Fruit fly (Drosophila melanogaster) whole organism, embryonic: ENCODE measurements around the gene CG17028.

ENCODE experiments used
- CG10321 ChIP-seq: fragments of 200-800 bp; sonication (Bioruptor generic); IDR thresholded peaks from 2 replicates; pipeline ENCODE4 v1.3.6; 2022; ENCODE audit warnings: missing biosample characterization, missing genetic modification characterization
- CG10543 ChIP-seq: fragments of 200-800 bp; sonication (Bioruptor generic); optimal IDR thresholded peaks from 3 replicates; lab custom pipeline; 2017; ENCODE audit warnings: missing biosample characterization, mild to moderate bottlenecking, missing genetic modification characterization, moderate library complexity
- CG10565 ChIP-seq: fragments of 200-800 bp; sonication (Bioruptor generic); optimal IDR thresholded peaks from 3 replicates; lab custom pipeline; 2016; ENCODE audit warnings: missing biosample characterization, mild to moderate bottlenecking, missing genetic modification characterization
- CG10654 ChIP-seq: fragments of 200-800 bp; sonication (Bioruptor generic); optimal IDR thresholded peaks from 2 replicates; lab custom pipeline; 2016; ENCODE audit warnings: missing biosample characterization, missing genetic modification characterization
- CG11723 ChIP-seq: fragments of 200-800 bp; sonication (Bioruptor generic); optimal IDR thresholded peaks from 2 replicates; lab custom pipeline; 2017; ENCODE audit warnings: missing biosample characterization, mild to moderate bottlenecking, missing genetic modification characterization
- CG12071 ChIP-seq: fragments of 200-800 bp; sonication (Bioruptor generic); optimal IDR thresholded peaks from 3 replicates; lab custom pipeline; 2018; ENCODE audit warnings: missing biosample characterization, mild to moderate bottlenecking, missing genetic modification characterization
- CG12236 ChIP-seq: fragments of 200-800 bp; sonication (Bioruptor generic); optimal IDR thresholded peaks from 2 replicates; lab custom pipeline; 2016; ENCODE audit warnings: missing biosample characterization, missing genetic modification characterization
- CG13123 ChIP-seq: fragments of 200-800 bp; sonication (Bioruptor generic); optimal IDR thresholded peaks from 2 replicates; lab custom pipeline; 2016; ENCODE audit warnings: missing biosample characterization, missing genetic modification characterization
- CG13624 ChIP-seq: fragments of 200-800 bp; sonication (Bioruptor generic); optimal IDR thresholded peaks from 2 replicates; lab custom pipeline; 2016; ENCODE audit warnings: missing biosample characterization, missing genetic modification characterization
- CG14710 ChIP-seq: fragments of 200-800 bp; sonication (Bioruptor generic); optimal IDR thresholded peaks from 3 replicates; lab custom pipeline; 2019; ENCODE audit warnings: missing biosample characterization, mild to moderate bottlenecking, missing genetic modification characterization, moderate library complexity
- CG14965 ChIP-seq: fragments of 200-800 bp; sonication (Bioruptor generic); optimal IDR thresholded peaks from 2 replicates; lab custom pipeline; 2016; ENCODE audit warnings: missing biosample characterization, missing genetic modification characterization, borderline replicate concordance
- CG2116 ChIP-seq: fragments of 200-800 bp; sonication (Bioruptor generic); optimal IDR thresholded peaks from 3 replicates; lab custom pipeline; 2018; ENCODE audit warnings: missing biosample characterization, mild to moderate bottlenecking, missing genetic modification characterization
- CG30431 ChIP-seq: fragments of 200-800 bp; sonication (Bioruptor generic); optimal IDR thresholded peaks from 2 replicates; lab custom pipeline; 2017; ENCODE audit warnings: missing biosample characterization, missing genetic modification characterization
- CG34376 ChIP-seq: fragments of 200-800 bp; sonication (Bioruptor generic); optimal IDR thresholded peaks from 2 replicates; lab custom pipeline; 2018; ENCODE audit warnings: missing biosample characterization, mild to moderate bottlenecking, missing genetic modification characterization
- CG5953 ChIP-seq: fragments of 200-800 bp; sonication (Bioruptor generic); IDR thresholded peaks from 2 replicates; pipeline ENCODE4 v1.3.6; 2022; ENCODE audit warnings: missing biosample characterization, missing genetic modification characterization
- CG6654 ChIP-seq: fragments of 200-800 bp; sonication (Bioruptor generic); optimal IDR thresholded peaks from 2 replicates; lab custom pipeline; 2017; ENCODE audit warnings: missing biosample characterization, mild to moderate bottlenecking, missing genetic modification characterization
- CG7372 ChIP-seq: fragments of 200-800 bp; sonication (Bioruptor generic); IDR thresholded peaks from 2 replicates; pipeline ENCODE4 v1.3.6; 2022; ENCODE audit warnings: missing biosample characterization, missing genetic modification characterization
- CG7839 ChIP-seq: fragments of 200-800 bp; sonication (Bioruptor generic); optimal IDR thresholded peaks from 3 replicates; lab custom pipeline; 2018; ENCODE audit warnings: missing biosample characterization, mild to moderate bottlenecking, missing genetic modification characterization, moderate library complexity
- Drgx ChIP-seq: fragments of 200-800 bp; sonication (Bioruptor generic); IDR thresholded peaks from 2 replicates; pipeline ENCODE4 v1.3.6; 2022; ENCODE audit warnings: missing biosample characterization, missing genetic modification characterization
- Eip74EF ChIP-seq, 2 experiments: fragments of 200-800 bp in 1 of 2; fragments of >200 bp in 1 of 2; sonication (Bioruptor generic) in 1 of 2; optimal IDR thresholded peaks; 2 replicates each; lab custom pipeline; 2017 to 2019; ENCODE audit warnings: missing biosample characterization in 2 of 2, missing genetic modification characterization in 2 of 2, mild to moderate bottlenecking in 1 of 2, moderate library complexity in 1 of 2
- Elba2 ChIP-seq: fragments of 200-800 bp; sonication (Bioruptor generic); optimal IDR thresholded peaks from 3 replicates; lab custom pipeline; 2016; ENCODE audit warnings: missing biosample characterization, missing genetic modification characterization
- H15 ChIP-seq: fragments of 200-800 bp; sonication (Bioruptor generic); IDR thresholded peaks from 3 replicates; pipeline ENCODE4 v1.3.6; 2022; ENCODE audit warnings: missing biosample characterization, missing genetic modification characterization
- HLH4C ChIP-seq: fragments of 200-800 bp; sonication (Bioruptor generic); IDR thresholded peaks from 3 replicates; pipeline ENCODE4 v1.3.6; 2022; ENCODE audit warnings: missing biosample characterization, missing genetic modification characterization; ENCODE audit not compliant: partially characterized antibody
- HmgD ChIP-seq: fragments of 200-800 bp; sonication (Bioruptor generic); optimal IDR thresholded peaks from 3 replicates; lab custom pipeline; 2016; ENCODE audit warnings: missing biosample characterization, missing genetic modification characterization
- Jarid2 ChIP-seq: fragments of 200-800 bp; sonication (Bioruptor generic); optimal IDR thresholded peaks from 3 replicates; lab custom pipeline; 2017; ENCODE audit warnings: mild to moderate bottlenecking, missing biosample characterization, missing genetic modification reagents, missing genetic modification characterization
- Lpt ChIP-seq: fragments of >200 bp; optimal IDR thresholded peaks from 2 replicates; lab custom pipeline; 2018; ENCODE audit warnings: missing biosample characterization, missing genetic modification characterization
- MESR4 ChIP-seq: fragments of 200-800 bp; sonication (Bioruptor generic); optimal IDR thresholded peaks from 2 replicates; lab custom pipeline; 2018; ENCODE audit warnings: missing biosample characterization, mild to moderate bottlenecking, missing genetic modification characterization, moderate library complexity
- Max ChIP-seq: fragments of 200-800 bp; sonication (Bioruptor generic); optimal IDR thresholded peaks from 2 replicates; lab custom pipeline; 2016; ENCODE audit warnings: missing biosample characterization, mild to moderate bottlenecking, missing genetic modification characterization
- NFAT ChIP-seq: fragments of 200-800 bp; sonication (Bioruptor generic); IDR thresholded peaks from 2 replicates; pipeline ENCODE4 v1.3.6; 2022; ENCODE audit warnings: missing biosample characterization, missing genetic modification characterization
- Scr ChIP-seq: fragments of 200-800 bp; sonication (Bioruptor generic); IDR thresholded peaks from 2 replicates; pipeline ENCODE4 v1.3.6; 2022; ENCODE audit warnings: missing biosample characterization, missing genetic modification characterization; ENCODE audit not compliant: partially characterized antibody
- TFAM ChIP-seq: fragments of 200-800 bp; sonication (Bioruptor generic); optimal IDR thresholded peaks from 2 replicates; lab custom pipeline; 2017; ENCODE audit warnings: missing biosample characterization, missing genetic modification characterization, inconsistent platforms
- Trl ChIP-seq, 3 experiments: fragments of >200 bp in 2 of 3; fragments of 200-800 bp in 1 of 3; sonication (Bioruptor generic) in 1 of 3; optimal IDR thresholded peaks; 2 replicates in 1 of 3; 3 replicates in 2 of 3; lab custom pipeline; 2016 to 2017; ENCODE audit warnings: missing biosample characterization in 1 of 3, missing genetic modification characterization in 1 of 3
- Vsx1 ChIP-seq: fragments of 200-800 bp; sonication (Bioruptor generic); optimal IDR thresholded peaks from 2 replicates; lab custom pipeline; 2017; ENCODE audit warnings: missing biosample characterization, mild to moderate bottlenecking, missing genetic modification characterization, missing genetic modification reagents
- bab2 ChIP-seq: fragments of 200-800 bp; sonication (Bioruptor generic); optimal IDR thresholded peaks from 2 replicates; lab custom pipeline; 2016; ENCODE audit warnings: missing biosample characterization, missing genetic modification characterization
- chif ChIP-seq, 2 experiments: fragments of 200-800 bp; sonication (Bioruptor generic); optimal IDR thresholded peaks; 3 replicates each; lab custom pipeline; 2016; ENCODE audit warnings: missing biosample characterization in 2 of 2, missing genetic modification characterization in 2 of 2
- crp ChIP-seq, 2 experiments: fragments of 200-800 bp; sonication (Bioruptor generic); optimal IDR thresholded peaks; 2 replicates in 1 of 2; 3 replicates in 1 of 2; lab custom pipeline; 2017; ENCODE audit warnings: missing biosample characterization in 2 of 2, missing genetic modification characterization in 2 of 2, mild to moderate bottlenecking in 1 of 2, moderate library complexity in 1 of 2
- ftz-f1 ChIP-seq: fragments of 200-800 bp; sonication (Bioruptor generic); optimal IDR thresholded peaks from 2 replicates; lab custom pipeline; 2016; ENCODE audit warnings: missing biosample characterization, missing genetic modification characterization
- gsb-n ChIP-seq: fragments of 200-800 bp; sonication (Bioruptor generic); optimal IDR thresholded peaks from 3 replicates; lab custom pipeline; 2018; ENCODE audit warnings: missing biosample characterization, mild to moderate bottlenecking, missing genetic modification characterization
- ham ChIP-seq: fragments of 200-800 bp; sonication (Bioruptor generic); IDR thresholded peaks from 2 replicates; pipeline ENCODE4 v1.3.6; 2022; ENCODE audit warnings: missing biosample characterization, missing genetic modification characterization
- ken ChIP-seq: fragments of 200-800 bp; sonication (Bioruptor generic); IDR thresholded peaks from 3 replicates; pipeline ENCODE4 v1.3.6; 2022; ENCODE audit warnings: missing biosample characterization, missing genetic modification characterization
- lab ChIP-seq: fragments of 200-800 bp; sonication (Bioruptor generic); optimal IDR thresholded peaks from 3 replicates; lab custom pipeline; 2017; ENCODE audit warnings: missing biosample characterization, missing genetic modification characterization, mild to moderate bottlenecking, moderate library complexity, missing genetic modification reagents
- org-1 ChIP-seq: fragments of 200-800 bp; sonication (Bioruptor generic); optimal IDR thresholded peaks from 2 replicates; lab custom pipeline; 2017; ENCODE audit warnings: missing biosample characterization, missing genetic modification characterization
- prd ChIP-seq, 3 experiments: fragments of >200 bp in 2 of 3; fragments of 200-800 bp in 1 of 3; sonication (Bioruptor generic) in 1 of 3; optimal IDR thresholded peaks in 2 of 3; IDR thresholded peaks in 1 of 3; 2 replicates in 2 of 3; 3 replicates in 1 of 3; pipeline versions ENCODE4 v1.3.6 to Lab custom; 2017 to 2022; ENCODE audit warnings: missing biosample characterization in 1 of 3, missing genetic modification characterization in 1 of 3
- ro ChIP-seq: fragments of 200-800 bp; sonication (Bioruptor generic); IDR thresholded peaks from 2 replicates; pipeline ENCODE4 v1.3.6; 2022; ENCODE audit warnings: missing biosample characterization, missing genetic modification characterization
- ssp ChIP-seq: fragments of 200-800 bp; sonication (Bioruptor generic); IDR thresholded peaks from 2 replicates; pipeline ENCODE4 v1.3.6; 2022; ENCODE audit warnings: missing biosample characterization, missing genetic modification characterization
- tgo ChIP-seq: fragments of 200-800 bp; sonication (Bioruptor generic); IDR thresholded peaks from 3 replicates; pipeline ENCODE4 v1.3.6; 2022; ENCODE audit warnings: missing biosample characterization, missing genetic modification characterization
- trh ChIP-seq: fragments of 200-800 bp; sonication (Bioruptor generic); optimal IDR thresholded peaks from 2 replicates; lab custom pipeline; 2016; ENCODE audit warnings: missing biosample characterization, missing genetic modification characterization
- tx ChIP-seq: fragments of 200-800 bp; sonication (Bioruptor generic); optimal IDR thresholded peaks from 2 replicates; lab custom pipeline; 2016; ENCODE audit warnings: missing biosample characterization, missing genetic modification characterization

CG17028 gene

DNA sequence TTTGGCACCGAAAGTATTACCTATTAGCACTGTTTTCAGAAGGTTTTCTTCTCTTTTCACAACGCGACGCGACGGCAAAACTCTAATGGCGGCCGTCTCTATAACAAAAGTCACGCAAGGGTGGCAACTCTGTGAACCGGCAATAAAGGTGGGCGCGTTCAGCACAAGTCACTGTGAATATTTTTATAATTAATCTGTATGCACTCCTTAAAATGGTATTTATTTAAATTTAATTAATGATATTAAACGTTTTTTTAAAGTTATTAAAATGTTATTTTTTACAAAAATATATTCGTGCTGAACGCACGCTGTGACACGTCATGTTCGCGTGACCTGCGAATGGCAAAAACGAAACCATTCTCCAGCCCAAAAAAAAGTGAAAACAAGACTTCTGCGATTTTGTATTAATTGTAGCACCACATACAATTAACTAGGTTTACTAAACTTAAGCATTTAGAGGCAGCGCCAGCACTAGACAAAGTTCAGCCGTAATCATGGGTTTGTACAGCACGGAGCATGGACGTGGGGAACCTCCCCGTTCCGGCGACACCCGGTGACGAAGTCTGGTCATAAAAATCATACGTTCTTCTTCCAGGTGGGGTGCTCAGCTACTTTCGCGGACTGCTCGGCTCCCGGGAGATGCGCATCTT is 4.6 kb downstream of the CG17028 start, which contains the start of the genes brm and Arl1 (continued):
- TF ChIP-seq CG5953 (GFP tag; lab: Robert Waterston, UW), result peak; percentile 97
- TF ChIP-seq HLH4C (GFP tag; lab: Robert Waterston, UW), result no peak
- TF ChIP-seq CG12236 (GFP tag; lab: Kevin White, UChicago), result peak; percentile 4
- TF ChIP-seq ham (GFP tag; lab: Robert Waterston, UW), result peak; percentile 98
- TF ChIP-seq NFAT, result peak; percentile 99
- TF ChIP-seq CG13123 (GFP tag; lab: Kevin White, UChicago), result peak; percentile 95
- TF ChIP-seq Max, result peak; percentile 98
- peak in 1 of 2 experiments; percentile 76 for TF ChIP-seq crp (GFP tag; optimal IDR thresholded peaks at IDR 0.05; lab: Kevin White, UChicago)
- TF ChIP-seq chif (GFP tag; optimal IDR thresholded peaks at IDR 0.05; lab: Kevin White, UChicago), result peak; percentile 58 to 87
- TF ChIP-seq lab (GFP tag; lab: Kevin White, UChicago), result peak; percentile 99
- peak; percentile 87 for TF ChIP-seq org-1 (GFP tag; lab: Kevin White, UChicago)
- TF ChIP-seq CG7839 (tag; lab: Kevin White, UChicago), result peak; percentile 99
- peak; percentile 91 for TF ChIP-seq CG13624 (GFP tag; lab: Kevin White, UChicago)
- TF ChIP-seq prd (optimal IDR thresholded peaks at IDR 0.05; lab: Kevin White, UChicago), result no peak
- TF ChIP-seq prd (GFP tag; IDR thresholded peaks at IDR 0.05; lab: Robert Waterston, UW), result peak; percentile 99
- TF ChIP-seq ftz-f1 (GFP tag; lab: Kevin White, UChicago), result peak; percentile 77
- TF ChIP-seq tgo (GFP tag; lab: Robert Waterston, UW), result peak; percentile 99
- TF ChIP-seq trh, result peak; percentile 94
- peak in 1 of 2 experiments; percentile 94 for TF ChIP-seq Eip74EF (GFP tag; optimal IDR thresholded peaks at IDR 0.05; lab: Kevin White, UChicago)
- TF ChIP-seq Vsx1 (GFP tag; lab: Kevin White, UChicago), result no peak
- TF ChIP-seq tx, result peak; percentile 83
- no peak for TF ChIP-seq Lpt
- no peak for TF ChIP-seq CG14965 (GFP tag; lab: Kevin White, UChicago)
- no peak for TF ChIP-seq Trl (optimal IDR thresholded peaks at IDR 0.05; lab: Kevin White, UChicago)
- TF ChIP-seq Trl (GFP tag; optimal IDR thresholded peaks at IDR 0.05; lab: Kevin White, UChicago), result peak; percentile 85
- peak; percentile 84 for TF ChIP-seq MESR4 (GFP tag; lab: Kevin White, UChicago)
- peak; percentile 99 for TF ChIP-seq CG34376 (GFP tag; lab: Kevin White, UChicago)
- peak; percentile 97 for TF ChIP-seq CG11723 (GFP tag; lab: Kevin White, UChicago)
- 0 out of 2 replicates have a peak, but pooled peaks have one; percentile 41 for TF ChIP-seq Scr (GFP tag; lab: Robert Waterston, UW)
- peak; percentile 80 for TF ChIP-seq TFAM (GFP tag; lab: Kevin White, UChicago)
- peak; percentile 96 for TF ChIP-seq ssp (GFP tag; lab: Robert Waterston, UW)
- peak; percentile 99 for TF ChIP-seq H15 (GFP tag; lab: Robert Waterston, UW)
- TF ChIP-seq CG6654 (GFP tag; lab: Kevin White, UChicago), result peak; percentile 91
- TF ChIP-seq CG10543, result peak; percentile 99
- peak; percentile 84 for TF ChIP-seq Jarid2 (GFP tag; lab: Kevin White, UChicago)
- peak; percentile 82 for TF ChIP-seq CG12071 (GFP tag; lab: Kevin White, UChicago)
- peak; percentile 31 for TF ChIP-seq HmgD (GFP tag; lab: Kevin White, UChicago)
- peak; percentile 98 for TF ChIP-seq CG30431 (GFP tag; lab: Kevin White, UChicago)
- TF ChIP-seq CG10321, result peak; percentile 85
- TF ChIP-seq CG10565 (GFP tag; lab: Kevin White, UChicago), result peak; percentile 87
- peak; percentile 87 for TF ChIP-seq CG2116
- TF ChIP-seq gsb-n (tag; lab: Kevin White, UChicago), result no peak
- peak; percentile 97 for TF ChIP-seq CG10654
- TF ChIP-seq CG14710 (tag; lab: Kevin White, UChicago), result peak; percentile 98
- peak; percentile 88 for TF ChIP-seq bab2 (GFP tag; lab: Kevin White, UChicago)
- peak; percentile 99 for TF ChIP-seq ken
- peak; percentile 97 for TF ChIP-seq ro (GFP tag; lab: Robert Waterston, UW)
- TF ChIP-seq Elba2 (GFP tag; lab: Kevin White, UChicago), result peak; percentile 81
- peak; percentile 100 for TF ChIP-seq CG7372
- TF ChIP-seq Drgx (GFP tag; lab: Robert Waterston, UW), result peak; percentile 99
